Fruit fly (Drosophila melanogaster): ENCODE measurements around the gene CG9121.

The CG9121 gene

DNA sequence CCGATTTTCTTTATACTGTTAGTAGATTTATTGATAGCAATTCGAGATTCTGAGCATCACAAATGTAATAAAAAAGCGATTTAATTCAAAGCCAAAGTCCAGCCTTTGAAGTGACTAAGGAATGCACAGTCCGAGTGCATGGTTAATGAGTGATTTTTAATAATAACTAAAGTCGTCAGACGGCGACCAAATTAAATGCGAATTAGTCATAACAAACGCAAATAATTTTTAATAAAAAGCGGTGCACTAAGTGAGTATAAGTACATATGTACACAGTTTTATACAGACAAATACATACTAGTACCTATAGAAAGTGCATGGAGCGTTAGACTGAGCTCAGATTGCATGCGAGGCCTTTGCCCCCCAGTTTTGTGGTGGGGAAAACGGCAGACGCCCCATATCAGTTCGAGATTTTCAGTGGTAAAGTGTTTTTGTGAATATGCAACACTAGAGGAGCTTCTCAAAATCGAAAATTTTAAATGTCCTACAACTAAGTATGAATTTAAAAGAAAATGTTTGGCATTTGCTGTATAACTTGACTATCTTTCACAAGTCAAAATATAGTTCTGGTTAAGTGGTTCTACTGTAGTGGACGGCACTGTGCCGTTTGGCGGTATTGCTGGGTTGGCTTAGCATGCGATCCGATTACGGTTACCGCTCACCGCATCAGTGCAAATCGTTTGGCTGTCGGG lies 48.0 kb downstream of the CG9121 start (continued):
- no peak for TF ChIP-seq NC2α (GFP tag; optimal IDR thresholded peaks at IDR 0.05)
- no peak for TF ChIP-seq bigmax (GFP tag; optimal IDR thresholded peaks at IDR 0.05)
- TF ChIP-seq C15 (GFP tag; IDR thresholded peaks at IDR 0.05), result no peak
- TF ChIP-seq ara (GFP tag; IDR thresholded peaks at IDR 0.05), result no peak
- peak; percentile 34; the same call in 1 of the 3 replicates for TF ChIP-seq row (GFP tag; IDR thresholded peaks at IDR 0.05)
- no peak for TF ChIP-seq CG2712 (tag; optimal IDR thresholded peaks at IDR 0.05)
- TF ChIP-seq twi (tag; optimal IDR thresholded peaks at IDR 0.05), result no peak
- TF ChIP-seq fd64A (GFP tag; optimal IDR thresholded peaks at IDR 0.05), result no peak
- no peak for TF ChIP-seq Rx (GFP tag; IDR thresholded peaks at IDR 0.05)
- no peak for TF ChIP-seq z (GFP tag; IDR thresholded peaks at IDR 0.05)
- TF ChIP-seq CG4328 (GFP tag; optimal IDR thresholded peaks at IDR 0.05), result no peak
- TF ChIP-seq CG42726 (GFP tag; IDR thresholded peaks at IDR 0.05; ENCODE audit: partially characterized antibody), result no peak
- TF ChIP-seq CG17328 (GFP tag; IDR thresholded peaks at IDR 0.05), result 0 out of 2 replicates have a peak, but pooled peaks have one; percentile 40
- TF ChIP-seq CG12299 (tag; optimal IDR thresholded peaks at IDR 0.05), result no peak
- TF ChIP-seq CG4730 (GFP tag; IDR thresholded peaks at IDR 0.05), result no peak
- TF ChIP-seq CG10431 (GFP tag; optimal IDR thresholded peaks at IDR 0.05), result no peak
- no peak for TF ChIP-seq CG1647 (GFP tag; optimal IDR thresholded peaks at IDR 0.05)
- TF ChIP-seq esg (GFP tag; conservative IDR thresholded peaks at IDR 0.05), result 0 out of 2 replicates have a peak, but pooled peaks have one; percentile 17
- TF ChIP-seq bsh (GFP tag; optimal IDR thresholded peaks at IDR 0.05), result peak in 1 of 2 experiments; percentile 19
- peak; percentile 21 for TF ChIP-seq gem (tag; optimal IDR thresholded peaks at IDR 0.05)
- no peak for TF ChIP-seq emc (GFP tag; optimal IDR thresholded peaks at IDR 0.05)
- TF ChIP-seq crol (GFP tag; IDR thresholded peaks at IDR 0.05), result no peak
- TF ChIP-seq sima (GFP tag; optimal IDR thresholded peaks at IDR 0.05), result no peak
- no peak for TF ChIP-seq Six4 (GFP tag; optimal IDR thresholded peaks at IDR 0.05)
- TF ChIP-seq ci (GFP tag; IDR thresholded peaks at IDR 0.05), result 0 out of 3 replicates have a peak, but pooled peaks have one; percentile 40
- TF ChIP-seq Dbx (GFP tag; IDR thresholded peaks at IDR 0.05), result no peak
- no peak for TF ChIP-seq Atf-2 (GFP tag; optimal IDR thresholded peaks at IDR 0.05)
- no peak for TF ChIP-seq en (GFP tag; optimal IDR thresholded peaks at IDR 0.05)
- no peak for TF ChIP-seq corto (GFP tag; optimal IDR thresholded peaks at IDR 0.05)
- no peak for TF ChIP-seq sc (optimal IDR thresholded peaks at IDR 0.05)
- TF ChIP-seq sc (GFP tag; optimal IDR thresholded peaks at IDR 0.05), result no peak
- no peak for TF ChIP-seq Sox100B (GFP tag; optimal IDR thresholded peaks at IDR 0.05)

DNA sequence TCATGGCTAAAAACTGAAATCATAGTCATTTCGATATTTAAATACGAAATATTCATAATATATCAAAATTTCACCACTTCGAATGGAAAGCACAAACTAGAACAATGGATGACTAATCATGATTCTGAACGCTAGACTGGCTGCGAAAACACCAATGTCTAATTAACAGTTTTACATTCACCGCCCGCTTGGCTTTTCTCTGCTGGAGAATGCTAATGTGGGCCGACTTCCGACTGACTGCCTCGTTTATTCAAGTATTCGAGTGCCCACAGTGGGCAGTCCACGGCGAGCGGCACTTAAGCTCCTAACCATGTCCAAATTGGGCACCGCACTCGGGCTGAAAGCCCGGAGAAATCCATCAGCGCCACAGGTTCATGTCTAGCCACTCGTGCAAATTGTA lies 48.8 kb downstream of the CG9121 start:
- TF ChIP-seq slbo (GFP tag; IDR thresholded peaks at IDR 0.05) (0 out of 2 replicates have a peak, but pooled peaks have one; percentile 5), cad (GFP tag; optimal IDR thresholded peaks at IDR 0.05) (peak; percentile 33), CG6654 (GFP tag; optimal IDR thresholded peaks at IDR 0.05) (peak; percentile 92), CG10321 (GFP tag; IDR thresholded peaks at IDR 0.05) (no peak), CG10366 (GFP tag; IDR thresholded peaks at IDR 0.05) (no peak), Med (GFP tag) (peak; percentile 40), wdn (GFP tag; IDR thresholded peaks at IDR 0.05) (0 out of 2 replicates have a peak, but pooled peaks have one; percentile 17), kay (GFP tag; optimal IDR thresholded peaks at IDR 0.05) (no peak), toy (GFP tag; IDR thresholded peaks at IDR 0.05) (peak; percentile 41; the same call in 1 of the 2 replicates)

Data from whole organism, embryonic.